Worm (Caenorhabditis elegans) whole organism, mixed stage, embryonic: ENCODE data around the gene srd-21.

Experiments
- M03D4.4 ChIP-seq: sonication (generic microtip); optimal IDR thresholded peaks from 2 replicates; lab custom pipeline; 2017; ENCODE audit warnings: mild to moderate bottlenecking, missing genetic modification characterization, missing compliant biosample characterization
- bed-3 ChIP-seq: fragments of 200-800 bp; sonication (Bioruptor generic); optimal IDR thresholded peaks from 3 replicates; lab custom pipeline; 2018; ENCODE audit warnings: mild to moderate bottlenecking, missing genetic modification characterization, moderate library complexity, missing compliant biosample characterization
- blmp-1 ChIP-seq: fragments of 150-350 bp; optimal IDR thresholded peaks from 2 replicates; lab custom pipeline; 2014; ENCODE audit warnings: missing biosample characterization, missing genetic modification characterization
- ceh-39 ChIP-seq: fragments of 150-350 bp; optimal IDR thresholded peaks from 2 replicates; lab custom pipeline; 2014; ENCODE audit warnings: missing biosample characterization, missing genetic modification characterization
- ceh-43 ChIP-seq: fragments of 200-800 bp; sonication (Bioruptor generic); optimal IDR thresholded peaks from 2 replicates; lab custom pipeline; 2018; ENCODE audit warnings: mild to moderate bottlenecking, missing genetic modification characterization, moderate library complexity, missing compliant biosample characterization
- ceh-83 ChIP-seq: fragments of 200-800 bp; sonication (Bioruptor generic); optimal IDR thresholded peaks from 2 replicates; lab custom pipeline; 2018; ENCODE audit warnings: mild to moderate bottlenecking, missing genetic modification characterization, missing compliant biosample characterization
- ces-1 ChIP-seq: fragments of 150-350 bp; optimal IDR thresholded peaks from 2 replicates; lab custom pipeline; 2014; ENCODE audit warnings: missing biosample characterization, missing genetic modification reagents, missing genetic modification characterization
- cnd-1 ChIP-seq: fragments of 200-800 bp; sonication (Bioruptor generic); optimal IDR thresholded peaks from 2 replicates; lab custom pipeline; 2018; ENCODE audit warnings: mild to moderate bottlenecking, missing genetic modification characterization, missing compliant biosample characterization
- drap-1 ChIP-seq: fragments of 200-800 bp; sonication (Bioruptor generic); optimal IDR thresholded peaks from 3 replicates; lab custom pipeline; 2018; ENCODE audit warnings: mild to moderate bottlenecking, missing genetic modification characterization, missing compliant biosample characterization
- elt-1 ChIP-seq: sonication (generic microtip); optimal IDR thresholded peaks from 2 replicates; lab custom pipeline; 2017; ENCODE audit warnings: missing genetic modification characterization, mild to moderate bottlenecking, missing compliant biosample characterization, antibody characterized with exemption, moderate library complexity, borderline replicate concordance; ENCODE audit not compliant: insufficient read depth
- elt-3 ChIP-seq: fragments of 150-350 bp; optimal IDR thresholded peaks from 2 replicates; lab custom pipeline; 2014; ENCODE audit warnings: missing biosample characterization, missing genetic modification characterization
- flh-1 ChIP-seq: fragments of 200-800 bp; sonication (Bioruptor generic); optimal IDR thresholded peaks from 2 replicates; lab custom pipeline; 2018; ENCODE audit warnings: mild to moderate bottlenecking, missing genetic modification characterization, moderate library complexity, missing compliant biosample characterization
- ham-2 ChIP-seq: fragments of 200-800 bp; sonication (Bioruptor generic); optimal IDR thresholded peaks from 2 replicates; lab custom pipeline; 2018; ENCODE audit warnings: mild to moderate bottlenecking, missing genetic modification characterization, missing compliant biosample characterization
- hlh-1 ChIP-seq: fragments of 150-350 bp; optimal IDR thresholded peaks from 2 replicates; lab custom pipeline; 2014; ENCODE audit warnings: missing biosample characterization, missing genetic modification reagents, missing genetic modification characterization
- lin-13 ChIP-seq: fragments of 150-350 bp; optimal IDR thresholded peaks from 2 replicates; lab custom pipeline; 2014; ENCODE audit warnings: missing biosample characterization, missing genetic modification characterization
- lin-32 ChIP-seq: fragments of 200-800 bp; sonication (Bioruptor generic); optimal IDR thresholded peaks from 2 replicates; lab custom pipeline; 2018; ENCODE audit warnings: mild to moderate bottlenecking, missing genetic modification characterization, missing compliant biosample characterization
- mab-5 ChIP-seq: fragments of 150-350 bp; optimal IDR thresholded peaks from 2 replicates; lab custom pipeline; 2014; ENCODE audit warnings: missing biosample characterization, missing genetic modification characterization
- nhr-12 ChIP-seq: fragments of 150-350 bp; optimal IDR thresholded peaks from 2 replicates; lab custom pipeline; 2014; ENCODE audit warnings: missing biosample characterization, missing genetic modification characterization
- nhr-237 ChIP-seq: fragments of 150-350 bp; optimal IDR thresholded peaks from 2 replicates; lab custom pipeline; 2014; ENCODE audit warnings: missing biosample characterization, missing genetic modification characterization
- nhr-28 ChIP-seq: fragments of 150-350 bp; optimal IDR thresholded peaks from 2 replicates; lab custom pipeline; 2014; ENCODE audit warnings: missing biosample characterization, missing genetic modification characterization
- sem-2 ChIP-seq: fragments of 200-800 bp; sonication (Bioruptor generic); optimal IDR thresholded peaks from 2 replicates; lab custom pipeline; 2018; ENCODE audit warnings: mild to moderate bottlenecking, missing genetic modification characterization, missing compliant biosample characterization
- tbx-8 ChIP-seq: fragments of 200-800 bp; sonication (Bioruptor generic); optimal IDR thresholded peaks from 2 replicates; lab custom pipeline; 2018; ENCODE audit warnings: mild to moderate bottlenecking, missing genetic modification characterization, moderate library complexity, missing compliant biosample characterization
- unc-120 ChIP-seq: sonication (generic microtip); optimal IDR thresholded peaks from 2 replicates; lab custom pipeline; 2017; ENCODE audit warnings: missing genetic modification characterization, missing compliant biosample characterization; ENCODE audit not compliant: poor library complexity, severe bottlenecking
- unc-39 ChIP-seq: fragments of 150-350 bp; optimal IDR thresholded peaks from 2 replicates; lab custom pipeline; 2014; ENCODE audit warnings: missing biosample characterization, missing genetic modification characterization
- unc-62 ChIP-seq: fragments of 150-350 bp; optimal IDR thresholded peaks from 2 replicates; lab custom pipeline; 2014; ENCODE audit warnings: missing biosample characterization, missing genetic modification reagents, missing genetic modification characterization
- ztf-11 ChIP-seq: fragments of 150-350 bp; optimal IDR thresholded peaks from 2 replicates; lab custom pipeline; 2014; ENCODE audit warnings: missing biosample characterization, missing genetic modification characterization

srd-21 gene

ce11 chrV:16593792-16594059 lies 36.0 kb upstream of the srd-21 start:
- TF ChIP-seq nhr-237 (no peak), sem-2 (GFP tag; lab: Kevin White, UChicago) (no peak), ceh-43 (GFP tag; lab: Kevin White, UChicago) (no peak), lin-32 (GFP tag; lab: Kevin White, UChicago) (no peak), lin-13 (tag; lab: Kevin White, UChicago) (no peak), nhr-12 (tag; lab: Kevin White, UChicago) (no peak), blmp-1 (tag; lab: Kevin White, UChicago) (no peak), M03D4.4 (tag; lab: Kevin White, UChicago) (no peak), ceh-83 (GFP tag; lab: Kevin White, UChicago) (no peak), ztf-11 (tag; lab: Kevin White, UChicago) (no peak), ceh-39 (tag; lab: Kevin White, UChicago) (no peak), elt-1 (tag; lab: Kevin White, UChicago) (no peak), mab-5 (tag; lab: Kevin White, UChicago) (no peak)

- TF ChIP-seq hlh-1 (tag; lab: Kevin White, UChicago) (peak; percentile 29), ham-2 (GFP tag; lab: Kevin White, UChicago) (no peak), bed-3 (GFP tag; lab: Kevin White, UChicago) (no peak), ceh-83 (GFP tag; lab: Kevin White, UChicago) (no peak)
Measured at ce11 chrV:16594514-16594913, 35.2 kb upstream of the srd-21 start.

ce11 chrV:16595140-16595791 lies 34.4 kb upstream of the srd-21 start, which contains the start of gene cpl-1:
Gene cpl-1, minus strand, starts transcription at chrV:16595346.
- TF ChIP-seq ces-1 (GFP tag; lab: Kevin White, UChicago): no peak
- TF ChIP-seq unc-120 (tag; lab: Kevin White, UChicago): peak; percentile 42

ce11 chrV:16596102-16596501 lies 33.6 kb upstream of the srd-21 start:
- TF ChIP-seq ham-2 (GFP tag; lab: Kevin White, UChicago) (no peak), hlh-1 (tag; lab: Kevin White, UChicago) (no peak), nhr-12 (tag; lab: Kevin White, UChicago) (no peak), sem-2 (GFP tag; lab: Kevin White, UChicago) (no peak), ceh-39 (tag; lab: Kevin White, UChicago) (no peak), flh-1 (no peak), elt-3 (tag; lab: Kevin White, UChicago) (peak; percentile 60), unc-39 (tag; lab: Kevin White, UChicago) (no peak)

- TF ChIP-seq lin-32 (GFP tag; lab: Kevin White, UChicago) (no peak), blmp-1 (tag; lab: Kevin White, UChicago) (no peak), hlh-1 (tag; lab: Kevin White, UChicago) (peak; percentile 22), unc-62 (GFP tag; lab: Kevin White, UChicago) (peak; percentile 33), unc-120 (tag; lab: Kevin White, UChicago) (peak; percentile 13)
Measured at ce11 chrV:16598437-16598836, 31.3 kb upstream of the srd-21 start.

- no peak for TF ChIP-seq elt-3 (tag; lab: Kevin White, UChicago)
- no peak for TF ChIP-seq ceh-83 (GFP tag; lab: Kevin White, UChicago)
- no peak for TF ChIP-seq ztf-11 (tag; lab: Kevin White, UChicago)
- no peak for TF ChIP-seq nhr-237
- no peak for TF ChIP-seq nhr-28
- no peak for TF ChIP-seq elt-1 (tag; lab: Kevin White, UChicago)
- no peak for TF ChIP-seq M03D4.4 (tag; lab: Kevin White, UChicago)
- no peak for TF ChIP-seq cnd-1 (tag; lab: Kevin White, UChicago)
- TF ChIP-seq tbx-8 (GFP tag; lab: Kevin White, UChicago): no peak
- TF ChIP-seq drap-1 (GFP tag; lab: Kevin White, UChicago): no peak
- no peak for TF ChIP-seq ces-1 (GFP tag; lab: Kevin White, UChicago)
- TF ChIP-seq unc-62 (GFP tag; lab: Kevin White, UChicago): no peak
- no peak for TF ChIP-seq ham-2 (GFP tag; lab: Kevin White, UChicago)
- no peak for TF ChIP-seq ceh-39 (tag; lab: Kevin White, UChicago)
- TF ChIP-seq blmp-1 (tag; lab: Kevin White, UChicago): no peak
- TF ChIP-seq bed-3 (GFP tag; lab: Kevin White, UChicago): no peak
- no peak for TF ChIP-seq sem-2 (GFP tag; lab: Kevin White, UChicago)
- no peak for TF ChIP-seq nhr-12 (tag; lab: Kevin White, UChicago)
Measured at ce11 chrV:16599835-16600234, 29.9 kb upstream of the srd-21 start.
